Fruit fly (Drosophila melanogaster) whole organism, embryonic: ENCODE results near the gene CG14960.

ENCODE experiments used
- Atf-2 ChIP-seq: fragments of 200-800 bp; sonication (Bioruptor generic); optimal IDR thresholded peaks from 2 replicates; lab custom pipeline; 2016; ENCODE audit warnings: missing biosample characterization, missing genetic modification characterization
- CG10147 ChIP-seq: fragments of 200-800 bp; sonication (Bioruptor generic); optimal IDR thresholded peaks from 2 replicates; lab custom pipeline; 2019; ENCODE audit warnings: missing biosample characterization, mild to moderate bottlenecking, missing genetic modification characterization, moderate library complexity
- CG10366 ChIP-seq: fragments of 200-800 bp; sonication (Bioruptor generic); IDR thresholded peaks from 2 replicates; pipeline ENCODE4 v1.3.6; 2022; ENCODE audit warnings: missing biosample characterization, missing genetic modification characterization
- CG11560 ChIP-seq: fragments of 200-800 bp; sonication (Bioruptor generic); IDR thresholded peaks from 3 replicates; pipeline ENCODE4 v1.3.6; 2022; ENCODE audit warnings: missing biosample characterization, missing genetic modification characterization
- CG16815 ChIP-seq: fragments of 200-800 bp; sonication (Bioruptor generic); optimal IDR thresholded peaks from 3 replicates; lab custom pipeline; 2017; ENCODE audit warnings: missing biosample characterization, mild to moderate bottlenecking, missing genetic modification characterization
- CG17186 ChIP-seq: fragments of 200-800 bp; sonication (Bioruptor generic); optimal IDR thresholded peaks from 3 replicates; lab custom pipeline; 2017; ENCODE audit warnings: missing biosample characterization, missing genetic modification reagents, missing genetic modification characterization
- CG2202 ChIP-seq: fragments of 200-800 bp; sonication (Bioruptor generic); optimal IDR thresholded peaks from 2 replicates; lab custom pipeline; 2018; ENCODE audit warnings: missing biosample characterization, mild to moderate bottlenecking, missing genetic modification characterization
- CG32767 ChIP-seq: fragments of 200-800 bp; sonication (Bioruptor generic); IDR thresholded peaks from 2 replicates; pipeline ENCODE4 v1.3.6; 2022; ENCODE audit warnings: missing biosample characterization, missing genetic modification characterization
- CG3407 ChIP-seq: fragments of 200-800 bp; sonication (Bioruptor generic); optimal IDR thresholded peaks from 2 replicates; lab custom pipeline; 2018; ENCODE audit warnings: missing biosample characterization, mild to moderate bottlenecking, missing genetic modification characterization
- CG34376 ChIP-seq: fragments of 200-800 bp; sonication (Bioruptor generic); optimal IDR thresholded peaks from 2 replicates; lab custom pipeline; 2018; ENCODE audit warnings: missing biosample characterization, mild to moderate bottlenecking, missing genetic modification characterization
- CG34422 ChIP-seq: fragments of 200-800 bp; sonication (Bioruptor generic); IDR thresholded peaks from 3 replicates; pipeline ENCODE4 v1.3.6; 2022; ENCODE audit warnings: missing biosample characterization, missing genetic modification characterization
- CG4617 ChIP-seq: fragments of 200-800 bp; sonication (Bioruptor generic); optimal IDR thresholded peaks from 3 replicates; lab custom pipeline; 2016; ENCODE audit warnings: missing biosample characterization, missing genetic modification characterization, borderline replicate concordance
- CG7556 ChIP-seq: fragments of 200-800 bp; sonication (Bioruptor generic); optimal IDR thresholded peaks from 2 replicates; lab custom pipeline; 2017; ENCODE audit warnings: missing biosample characterization, mild to moderate bottlenecking, missing genetic modification characterization
- CG8290 ChIP-seq, 3 experiments: fragments of 200-800 bp; sonication (Bioruptor generic); optimal IDR thresholded peaks; 2 replicates each; lab custom pipeline; 2016 to 2019; ENCODE audit warnings: missing biosample characterization in 3 of 3, missing genetic modification characterization in 3 of 3, mild to moderate bottlenecking in 2 of 3, moderate library complexity in 1 of 3
- CG8944 ChIP-seq: fragments of 200-800 bp; sonication (Bioruptor generic); optimal IDR thresholded peaks from 3 replicates; lab custom pipeline; 2016; ENCODE audit warnings: missing biosample characterization, missing genetic modification characterization
- Chrac-16 ChIP-seq: fragments of 200-800 bp; sonication (Bioruptor generic); optimal IDR thresholded peaks from 3 replicates; lab custom pipeline; 2016; ENCODE audit warnings: missing biosample characterization, missing genetic modification characterization
- CrebB ChIP-seq: fragments of 200-800 bp; sonication (Bioruptor generic); optimal IDR thresholded peaks from 3 replicates; lab custom pipeline; 2018; ENCODE audit warnings: missing biosample characterization, mild to moderate bottlenecking, missing genetic modification characterization
- Dfd ChIP-seq, 2 experiments: fragments of >200 bp; optimal IDR thresholded peaks; 2 replicates each; lab custom pipeline; 2017; ENCODE audit warnings: missing biosample characterization in 2 of 2, missing genetic modification characterization in 2 of 2
- Fer1 ChIP-seq: fragments of 200-800 bp; sonication (Bioruptor generic); optimal IDR thresholded peaks from 2 replicates; lab custom pipeline; 2017; ENCODE audit warnings: missing biosample characterization, mild to moderate bottlenecking, missing genetic modification characterization
- H2.0 ChIP-seq: fragments of 200-800 bp; sonication (Bioruptor generic); IDR thresholded peaks from 2 replicates; pipeline ENCODE4 v1.3.6; 2022; ENCODE audit warnings: missing biosample characterization, missing genetic modification characterization
- HLHmδ ChIP-seq: fragments of 200-800 bp; sonication (Bioruptor generic); optimal IDR thresholded peaks from 2 replicates; lab custom pipeline; 2018; ENCODE audit warnings: missing biosample characterization, mild to moderate bottlenecking, missing genetic modification characterization, moderate library complexity
- Jarid2 ChIP-seq: fragments of 200-800 bp; sonication (Bioruptor generic); optimal IDR thresholded peaks from 3 replicates; lab custom pipeline; 2017; ENCODE audit warnings: mild to moderate bottlenecking, missing biosample characterization, missing genetic modification reagents, missing genetic modification characterization
- Lhr ChIP-seq: fragments of 200-800 bp; sonication (Bioruptor generic); optimal IDR thresholded peaks from 3 replicates; lab custom pipeline; 2017; ENCODE audit warnings: mild to moderate bottlenecking, missing biosample characterization, missing genetic modification reagents, missing genetic modification characterization
- Max ChIP-seq: fragments of 200-800 bp; sonication (Bioruptor generic); optimal IDR thresholded peaks from 2 replicates; lab custom pipeline; 2016; ENCODE audit warnings: missing biosample characterization, mild to moderate bottlenecking, missing genetic modification characterization
- Side ChIP-seq: fragments of 200-800 bp; sonication (Bioruptor generic); optimal IDR thresholded peaks from 2 replicates; lab custom pipeline; 2016; ENCODE audit warnings: missing biosample characterization, missing genetic modification characterization
- Sry-δ ChIP-seq: fragments of 200-800 bp; sonication (Bioruptor generic); optimal IDR thresholded peaks from 2 replicates; lab custom pipeline; 2016; ENCODE audit warnings: missing biosample characterization, missing genetic modification characterization
- Ssrp ChIP-seq: fragments of 200-800 bp; sonication (Bioruptor generic); optimal IDR thresholded peaks from 2 replicates; lab custom pipeline; 2018; ENCODE audit warnings: missing biosample characterization, mild to moderate bottlenecking, missing genetic modification characterization, moderate library complexity
- TFAM ChIP-seq: fragments of 200-800 bp; sonication (Bioruptor generic); optimal IDR thresholded peaks from 2 replicates; lab custom pipeline; 2017; ENCODE audit warnings: missing biosample characterization, missing genetic modification characterization, inconsistent platforms
- amos ChIP-seq: fragments of 200-800 bp; sonication (Bioruptor generic); IDR thresholded peaks from 2 replicates; pipeline ENCODE4 v1.3.6; 2022; ENCODE audit warnings: missing biosample characterization, missing genetic modification characterization; ENCODE audit not compliant: partially characterized antibody
- ase ChIP-seq: fragments of 200-800 bp; sonication (Bioruptor generic); IDR thresholded peaks from 3 replicates; pipeline ENCODE4 v1.3.6; 2022; ENCODE audit warnings: missing biosample characterization, missing genetic modification characterization
- disco-r ChIP-seq: fragments of 200-800 bp; sonication (Bioruptor generic); optimal IDR thresholded peaks from 2 replicates; lab custom pipeline; 2016; ENCODE audit warnings: missing biosample characterization, missing genetic modification characterization
- gro ChIP-seq: fragments of 200-800 bp; sonication (Bioruptor generic); optimal IDR thresholded peaks from 2 replicates; lab custom pipeline; 2016; ENCODE audit warnings: missing biosample characterization, missing genetic modification characterization
- gsb ChIP-seq: fragments of 200-800 bp; sonication (Bioruptor generic); IDR thresholded peaks from 2 replicates; pipeline ENCODE4 v1.3.6; 2022; ENCODE audit warnings: missing biosample characterization, missing genetic modification characterization
- gsb-n ChIP-seq: fragments of 200-800 bp; sonication (Bioruptor generic); optimal IDR thresholded peaks from 3 replicates; lab custom pipeline; 2018; ENCODE audit warnings: missing biosample characterization, mild to moderate bottlenecking, missing genetic modification characterization
- hkb ChIP-seq, 2 experiments: fragments of 200-800 bp in 1 of 2; fragments of >200 bp in 1 of 2; sonication (Bioruptor generic) in 1 of 2; IDR thresholded peaks in 1 of 2; optimal IDR thresholded peaks in 1 of 2; 2 replicates each; pipeline versions ENCODE4 v1.3.6 to Lab custom; 2017 to 2022; ENCODE audit warnings: missing biosample characterization in 1 of 2, missing genetic modification characterization in 1 of 2
- inv ChIP-seq: fragments of 200-800 bp; sonication (Bioruptor generic); IDR thresholded peaks from 2 replicates; pipeline ENCODE4 v1.3.6; 2022; ENCODE audit warnings: missing biosample characterization, missing genetic modification characterization; ENCODE audit not compliant: partially characterized antibody
- lab ChIP-seq: fragments of 200-800 bp; sonication (Bioruptor generic); optimal IDR thresholded peaks from 3 replicates; lab custom pipeline; 2017; ENCODE audit warnings: missing biosample characterization, missing genetic modification characterization, mild to moderate bottlenecking, moderate library complexity, missing genetic modification reagents
- lmd ChIP-seq: fragments of 200-800 bp; sonication (Bioruptor generic); IDR thresholded peaks from 2 replicates; pipeline ENCODE4 v1.3.6; 2022; ENCODE audit warnings: missing biosample characterization, missing genetic modification characterization
- mam ChIP-seq: fragments of 200-800 bp; sonication (Bioruptor generic); optimal IDR thresholded peaks from 3 replicates; lab custom pipeline; 2016; ENCODE audit warnings: missing biosample characterization, missing genetic modification characterization
- nerfin-1 ChIP-seq: fragments of 200-800 bp; sonication (Bioruptor generic); optimal IDR thresholded peaks from 3 replicates; lab custom pipeline; 2019; ENCODE audit warnings: missing biosample characterization, mild to moderate bottlenecking, missing genetic modification characterization, moderate library complexity
- nmo ChIP-seq: fragments of 200-800 bp; sonication (Bioruptor generic); optimal IDR thresholded peaks from 2 replicates; lab custom pipeline; 2018; ENCODE audit warnings: missing biosample characterization, mild to moderate bottlenecking, missing genetic modification characterization, moderate library complexity
- pho ChIP-seq: fragments of 200-800 bp; sonication (Bioruptor generic); optimal IDR thresholded peaks from 2 replicates; lab custom pipeline; 2016; ENCODE audit warnings: missing biosample characterization, missing genetic modification characterization
- prd ChIP-seq, 3 experiments: fragments of >200 bp in 2 of 3; fragments of 200-800 bp in 1 of 3; sonication (Bioruptor generic) in 1 of 3; optimal IDR thresholded peaks in 2 of 3; IDR thresholded peaks in 1 of 3; 2 replicates in 2 of 3; 3 replicates in 1 of 3; pipeline versions ENCODE4 v1.3.6 to Lab custom; 2017 to 2022; ENCODE audit warnings: missing biosample characterization in 1 of 3, missing genetic modification characterization in 1 of 3
- sug ChIP-seq: fragments of 200-800 bp; optimal IDR thresholded peaks from 2 replicates; lab custom pipeline; 2019; ENCODE audit warnings: missing biosample characterization, mild to moderate bottlenecking, missing genetic modification characterization, moderate library complexity
- trem ChIP-seq: fragments of 200-800 bp; optimal IDR thresholded peaks from 3 replicates; lab custom pipeline; 2019; ENCODE audit warnings: missing biosample characterization, mild to moderate bottlenecking, missing genetic modification characterization, moderate library complexity
- trh ChIP-seq: fragments of 200-800 bp; sonication (Bioruptor generic); optimal IDR thresholded peaks from 2 replicates; lab custom pipeline; 2016; ENCODE audit warnings: missing biosample characterization, missing genetic modification characterization
- unc-4 ChIP-seq: fragments of 200-800 bp; sonication (Bioruptor generic); IDR thresholded peaks from 2 replicates; pipeline ENCODE4 v1.3.6; 2022; ENCODE audit warnings: missing biosample characterization, missing genetic modification characterization; ENCODE audit not compliant: partially characterized antibody

Gene CG14960

dm6 chr3L:3239033-3239752 is 31.6 kb upstream of the CG14960 start, which contains the start of gene CG17746 (continued):
- TF ChIP-seq Atf-2 = no peak
- no peak for TF ChIP-seq CG32767 (GFP tag; lab: Robert Waterston, UW)
- peak; percentile 87 for TF ChIP-seq trem (tag; lab: Kevin White, UChicago)
- TF ChIP-seq amos = peak; percentile 64; the same call in 1 of the 2 replicates
- TF ChIP-seq CG16815 (GFP tag; lab: Kevin White, UChicago) = no peak
- TF ChIP-seq CG2202 (tag; lab: Kevin White, UChicago) = no peak
- TF ChIP-seq unc-4 (GFP tag; lab: Robert Waterston, UW) = peak; percentile 41; the same call in 1 of the 2 replicates
- TF ChIP-seq ase = no peak
- TF ChIP-seq mam (GFP tag; lab: Kevin White, UChicago) = peak; percentile 76
- peak; percentile 82 for TF ChIP-seq gro (GFP tag; lab: Kevin White, UChicago)
- no peak for TF ChIP-seq TFAM (GFP tag; lab: Kevin White, UChicago)
- peak; percentile 46 for TF ChIP-seq CG8290 (GFP tag; optimal IDR thresholded peaks at IDR 0.05; lab: Kevin White, UChicago)
- no peak for TF ChIP-seq CG8290 (tag; optimal IDR thresholded peaks at IDR 0.05; lab: Kevin White, UChicago)
- TF ChIP-seq nerfin-1 (tag; lab: Kevin White, UChicago) = peak; percentile 12
- peak; percentile 50 for TF ChIP-seq CG8944 (GFP tag; lab: Kevin White, UChicago)
- no peak for TF ChIP-seq Dfd (GFP tag; optimal IDR thresholded peaks at IDR 0.05; lab: Kevin White, UChicago)
- TF ChIP-seq inv (GFP tag; lab: Robert Waterston, UW) = no peak
- no peak for TF ChIP-seq trh
- TF ChIP-seq Side (GFP tag; lab: Kevin White, UChicago) = peak; percentile 56
- no peak for TF ChIP-seq CG10147 (GFP tag; lab: Kevin White, UChicago)
- no peak for TF ChIP-seq CG11560 (tag; lab: Robert Waterston, UW)
- TF ChIP-seq CG34422 (GFP tag; lab: Robert Waterston, UW) = peak; percentile 59; the same call in 1 of the 3 replicates
- TF ChIP-seq CG10366 (GFP tag; lab: Robert Waterston, UW) = no peak
- TF ChIP-seq CG17186 (GFP tag; lab: Kevin White, UChicago) = peak; percentile 83
- no peak for TF ChIP-seq Jarid2 (GFP tag; lab: Kevin White, UChicago)
- peak; percentile 70 for TF ChIP-seq pho (GFP tag; lab: Kevin White, UChicago)
- TF ChIP-seq hkb (optimal IDR thresholded peaks at IDR 0.05; lab: Kevin White, UChicago) = peak; percentile 84
- no peak for TF ChIP-seq hkb (GFP tag; IDR thresholded peaks at IDR 0.05; lab: Robert Waterston, UW)
- TF ChIP-seq gsb-n = no peak
- peak; percentile 60 for TF ChIP-seq Sry-δ (GFP tag; lab: Kevin White, UChicago)
- TF ChIP-seq HLHmδ (GFP tag; lab: Kevin White, UChicago) = peak; percentile 36
- peak; percentile 53 for TF ChIP-seq CG34376 (GFP tag; lab: Kevin White, UChicago)
- TF ChIP-seq Max (GFP tag; lab: Kevin White, UChicago) = peak; percentile 41
- TF ChIP-seq CG3407 (GFP tag; lab: Kevin White, UChicago) = no peak
- TF ChIP-seq Ssrp (tag; lab: Kevin White, UChicago) = no peak
- peak; percentile 28 for TF ChIP-seq Chrac-16 (GFP tag; lab: Kevin White, UChicago)
- no peak for TF ChIP-seq CG7556 (GFP tag; lab: Kevin White, UChicago)
- TF ChIP-seq Lhr (GFP tag; lab: Kevin White, UChicago) = peak; percentile 92
- TF ChIP-seq nmo (GFP tag; lab: Kevin White, UChicago) = peak; percentile 43
- no peak for TF ChIP-seq gsb (GFP tag; lab: Robert Waterston, UW)
- no peak for TF ChIP-seq disco-r (GFP tag; lab: Kevin White, UChicago)
- TF ChIP-seq Fer1 = peak; percentile 46
- peak; percentile 23 for TF ChIP-seq sug (tag; lab: Kevin White, UChicago)
- TF ChIP-seq CrebB (tag; lab: Kevin White, UChicago) = peak; percentile 15
- 0 out of 2 replicates have a peak, but pooled peaks have one; percentile 9 for TF ChIP-seq H2.0 (GFP tag; lab: Robert Waterston, UW)
- TF ChIP-seq lmd = no peak; the same call in 1 of the 2 replicates
- TF ChIP-seq lab (GFP tag; lab: Kevin White, UChicago) = peak; percentile 40
- TF ChIP-seq CG4617 (GFP tag; lab: Kevin White, UChicago) = peak; percentile 91
- no peak for TF ChIP-seq prd (optimal IDR thresholded peaks at IDR 0.05; lab: Kevin White, UChicago)
- no peak for TF ChIP-seq prd (GFP tag; IDR thresholded peaks at IDR 0.05; lab: Robert Waterston, UW)
